Fruit fly (Drosophila melanogaster): ENCODE measurements around the gene QC.

The QC gene

DNA sequence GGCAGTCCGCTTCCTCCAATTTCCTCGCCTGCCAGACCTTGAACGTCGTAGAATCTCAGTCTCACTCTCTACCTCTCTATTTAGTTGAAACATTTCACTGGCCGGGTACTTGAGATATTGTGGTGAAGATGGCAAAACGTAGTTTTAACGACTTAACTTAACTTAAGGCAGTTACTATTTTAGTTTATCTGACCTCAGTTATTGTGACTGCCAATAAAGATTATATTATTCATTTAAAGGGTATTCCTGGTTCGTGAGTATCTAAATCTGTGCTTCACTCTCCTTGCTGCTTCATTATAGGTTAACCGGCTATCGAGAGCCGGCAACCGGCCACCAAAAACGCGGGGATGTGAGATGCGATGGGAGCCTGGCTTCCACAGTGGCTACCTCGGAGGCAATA, 47.2 kb downstream of the QC start:
- TF ChIP-seq CG14655 (GFP tag; optimal IDR thresholded peaks at IDR 0.05) (peak; percentile 63), CG8301 (tag; optimal IDR thresholded peaks at IDR 0.05) (peak; percentile 46), CG32121 (GFP tag; IDR thresholded peaks at IDR 0.05) (no peak)

DNA sequence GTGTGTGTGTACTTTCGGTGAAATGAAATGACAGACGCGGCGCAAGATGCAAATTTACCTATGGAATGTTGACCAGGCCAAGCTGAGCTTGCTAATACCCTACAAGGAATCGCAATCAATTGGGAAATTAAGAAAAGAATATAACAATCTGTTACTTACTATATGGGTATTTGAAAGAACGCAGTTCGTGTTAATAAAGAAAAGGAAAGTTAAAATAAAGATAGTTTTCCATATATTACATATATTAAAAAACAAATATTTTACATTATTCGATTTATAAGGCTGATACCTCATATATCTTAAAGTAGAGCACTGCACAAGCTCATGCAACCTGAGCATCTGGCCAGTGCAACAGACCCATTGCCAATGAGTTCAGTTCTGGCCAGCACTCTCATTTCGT, 50.6 kb downstream of the QC start:
- peak; percentile 70 for TF ChIP-seq CG8159 (tag; optimal IDR thresholded peaks at IDR 0.05)
- TF ChIP-seq CG12605 (GFP tag; IDR thresholded peaks at IDR 0.05), result no peak
- TF ChIP-seq CG10348 (GFP tag; IDR thresholded peaks at IDR 0.05), result no peak
- no peak for TF ChIP-seq fd96Ca (GFP tag; IDR thresholded peaks at IDR 0.05)
- no peak for TF ChIP-seq CG4496 (GFP tag; IDR thresholded peaks at IDR 0.05)
- TF ChIP-seq CG32121 (GFP tag; IDR thresholded peaks at IDR 0.05), result no peak
- no peak for TF ChIP-seq EcR (GFP tag; optimal IDR thresholded peaks at IDR 0.05)
- TF ChIP-seq Pif1A (GFP tag; optimal IDR thresholded peaks at IDR 0.05), result peak; percentile 6
- TF ChIP-seq CG8301 (tag; optimal IDR thresholded peaks at IDR 0.05), result no peak
- peak; percentile 43 for TF ChIP-seq CG17806 (tag; optimal IDR thresholded peaks at IDR 0.05)
- no peak for TF ChIP-seq CG13204 (GFP tag; optimal IDR thresholded peaks at IDR 0.05)
- peak; percentile 48 for TF ChIP-seq Snoo (tag; optimal IDR thresholded peaks at IDR 0.05)
- no peak for TF ChIP-seq D1 (tag; optimal IDR thresholded peaks at IDR 0.05)
- peak; percentile 10 for TF ChIP-seq CG14655 (GFP tag; optimal IDR thresholded peaks at IDR 0.05)
- peak; percentile 51 for TF ChIP-seq CG9948 (tag; optimal IDR thresholded peaks at IDR 0.05)
- TF ChIP-seq Pif1B (GFP tag; optimal IDR thresholded peaks at IDR 0.05), result no peak
- peak; percentile 69 for TF ChIP-seq CG15710 (tag; optimal IDR thresholded peaks at IDR 0.05)
- TF ChIP-seq CG34367 (tag; optimal IDR thresholded peaks at IDR 0.05), result peak; percentile 23
- TF ChIP-seq Ets98B (GFP tag; IDR thresholded peaks at IDR 0.05), result no peak

Measured in whole organism, pupa.